Worm (Caenorhabditis elegans): ENCODE results near the gene ZC449.1.

DNA sequence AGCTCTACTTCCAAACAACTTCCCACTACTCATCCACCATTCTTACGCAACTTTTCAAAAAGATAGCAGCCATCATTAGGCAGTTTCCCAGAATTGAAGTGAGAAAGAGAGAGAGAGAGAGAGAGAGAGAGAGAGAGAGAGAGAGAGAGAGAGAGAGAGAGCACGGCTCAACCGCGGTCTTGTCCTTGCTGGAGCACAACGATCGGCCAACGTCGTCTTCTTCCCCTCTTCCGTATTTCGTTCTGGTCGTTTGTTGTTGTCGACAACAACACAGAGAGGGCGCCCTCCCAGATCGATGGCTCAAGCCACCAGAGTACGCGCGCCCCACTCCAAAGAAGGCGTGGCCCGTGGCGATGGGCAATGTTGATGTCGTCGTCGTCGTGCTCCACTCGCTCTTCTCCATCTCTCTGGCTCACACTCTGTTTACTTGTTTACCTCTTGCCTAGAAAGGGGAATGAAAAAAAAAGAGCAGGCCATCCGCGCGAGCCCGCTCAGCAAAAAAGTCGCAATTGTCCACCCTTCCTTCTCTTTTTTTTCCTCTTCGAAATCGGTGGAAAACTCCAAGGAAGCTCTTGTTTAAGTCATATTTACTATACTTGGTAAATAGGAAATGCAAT lies 42.1 kb upstream of the ZC449.1 start:
- TF ChIP-seq nhr-28 (tag; optimal IDR thresholded peaks at IDR 0.05) (no peak), ztf-11 (tag; optimal IDR thresholded peaks at IDR 0.05) (no peak), F26F4.8 (GFP tag; conservative IDR thresholded peaks at IDR 0.05) (no peak), mep-1 (tag; optimal IDR thresholded peaks at IDR 0.05) (peak; percentile 57), ceh-44 (GFP tag; IDR thresholded peaks at IDR 0.05) (no peak), zag-1 (tag; optimal IDR thresholded peaks at IDR 0.05) (no peak), mdt-29 (GFP tag; IDR thresholded peaks at IDR 0.05) (no peak), snpc-1.2 (GFP tag; IDR thresholded peaks at IDR 0.05) (no peak)

All from whole organism, L4 larva.